Fruit fly (Drosophila melanogaster) whole organism, embryonic: Measurements from ENCODE around the gene CG34282.
A peak's percentile ranks its signal among the peaks of the same experiment; 100 is the strongest.

Source experiments
- CG12219 ChIP-seq: fragments of 200-800 bp; sonication (Bioruptor generic); optimal IDR thresholded peaks from 3 replicates; lab custom pipeline; 2018; ENCODE audit warnings: missing biosample characterization, mild to moderate bottlenecking, missing genetic modification characterization
- CG12744 ChIP-seq: fragments of 200-800 bp; sonication (Bioruptor generic); optimal IDR thresholded peaks from 2 replicates; lab custom pipeline; 2016; ENCODE audit warnings: missing biosample characterization, missing genetic modification characterization
- CG13123 ChIP-seq: fragments of 200-800 bp; sonication (Bioruptor generic); optimal IDR thresholded peaks from 2 replicates; lab custom pipeline; 2016; ENCODE audit warnings: missing biosample characterization, missing genetic modification characterization
- CG14014 ChIP-seq: fragments of 200-800 bp; sonication (Bioruptor generic); IDR thresholded peaks from 2 replicates; pipeline ENCODE4 v1.3.6; 2022; ENCODE audit warnings: missing biosample characterization, missing genetic modification characterization
- CG15514 ChIP-seq: fragments of 200-800 bp; sonication (Bioruptor generic); optimal IDR thresholded peaks from 3 replicates; lab custom pipeline; 2017; ENCODE audit warnings: missing biosample characterization, missing genetic modification characterization, mild to moderate bottlenecking, moderate library complexity, missing genetic modification reagents
- CG15696 ChIP-seq: fragments of 200-800 bp; sonication (Bioruptor generic); optimal IDR thresholded peaks from 2 replicates; lab custom pipeline; 2019; ENCODE audit warnings: missing biosample characterization, mild to moderate bottlenecking, missing genetic modification characterization, moderate library complexity
- CG16779 ChIP-seq: fragments of 200-800 bp; sonication (Bioruptor generic); IDR thresholded peaks from 2 replicates; pipeline ENCODE4 v1.3.6; 2022; ENCODE audit warnings: missing biosample characterization, missing genetic modification characterization
- CG17612 ChIP-seq: fragments of 200-800 bp; sonication (Bioruptor generic); IDR thresholded peaks from 2 replicates; pipeline ENCODE4 v1.3.6; 2022; ENCODE audit warnings: missing biosample characterization, missing genetic modification characterization
- CG30020 ChIP-seq: fragments of 200-800 bp; optimal IDR thresholded peaks from 2 replicates; lab custom pipeline; 2019; ENCODE audit warnings: missing biosample characterization, mild to moderate bottlenecking, missing genetic modification characterization, moderate library complexity
- CG33213 ChIP-seq: fragments of 200-800 bp; sonication (Bioruptor generic); optimal IDR thresholded peaks from 3 replicates; lab custom pipeline; 2016; ENCODE audit warnings: missing biosample characterization, missing genetic modification characterization
- CG33557 ChIP-seq: fragments of 200-800 bp; sonication (Bioruptor generic); optimal IDR thresholded peaks from 2 replicates; lab custom pipeline; 2019; ENCODE audit warnings: missing biosample characterization, mild to moderate bottlenecking, missing genetic modification characterization, moderate library complexity
- CG42726 ChIP-seq: fragments of 200-800 bp; sonication (Bioruptor generic); IDR thresholded peaks from 2 replicates; pipeline ENCODE4 v1.3.6; 2022; ENCODE audit warnings: missing biosample characterization, missing genetic modification characterization; ENCODE audit not compliant: partially characterized antibody
- CG6175 ChIP-seq: fragments of 200-800 bp; sonication (Bioruptor generic); IDR thresholded peaks from 3 replicates; pipeline ENCODE4 v1.3.6; 2022; ENCODE audit warnings: missing biosample characterization, missing genetic modification characterization
- CG6791 ChIP-seq: fragments of 200-800 bp; sonication (Bioruptor generic); IDR thresholded peaks from 3 replicates; pipeline ENCODE4 v1.3.6; 2022; ENCODE audit warnings: missing biosample characterization, missing genetic modification characterization; ENCODE audit not compliant: partially characterized antibody
- CG7745 ChIP-seq: fragments of 200-800 bp; sonication (Bioruptor generic); optimal IDR thresholded peaks from 2 replicates; lab custom pipeline; 2018; ENCODE audit warnings: missing biosample characterization, mild to moderate bottlenecking, missing genetic modification characterization, moderate library complexity
- CG7987 ChIP-seq: fragments of 200-800 bp; sonication (Bioruptor generic); optimal IDR thresholded peaks from 2 replicates; lab custom pipeline; 2018; ENCODE audit warnings: missing biosample characterization, mild to moderate bottlenecking, missing genetic modification characterization, moderate library complexity
- CG8388 ChIP-seq: fragments of 200-800 bp; sonication (Bioruptor generic); optimal IDR thresholded peaks from 2 replicates; lab custom pipeline; 2019; ENCODE audit warnings: missing biosample characterization, mild to moderate bottlenecking, missing genetic modification characterization, moderate library complexity
- CG8924 ChIP-seq: fragments of 200-800 bp; optimal IDR thresholded peaks from 3 replicates; lab custom pipeline; 2019; ENCODE audit warnings: missing biosample characterization, mild to moderate bottlenecking, missing genetic modification characterization, moderate library complexity
- Deaf1 ChIP-seq: fragments of 200-800 bp; optimal IDR thresholded peaks from 3 replicates; lab custom pipeline; 2019; ENCODE audit warnings: missing biosample characterization, mild to moderate bottlenecking, missing genetic modification characterization, moderate library complexity
- Dll ChIP-seq: fragments of 200-800 bp; sonication (Bioruptor generic); IDR thresholded peaks from 4 replicates; pipeline ENCODE4 v1.3.6; 2022; ENCODE audit warnings: missing biosample characterization, missing genetic modification characterization; ENCODE audit not compliant: partially characterized antibody
- H2.0 ChIP-seq: fragments of 200-800 bp; sonication (Bioruptor generic); IDR thresholded peaks from 2 replicates; pipeline ENCODE4 v1.3.6; 2022; ENCODE audit warnings: missing biosample characterization, missing genetic modification characterization
- HHEX ChIP-seq: fragments of 200-800 bp; sonication (Bioruptor generic); optimal IDR thresholded peaks from 3 replicates; lab custom pipeline; 2017; ENCODE audit warnings: missing biosample characterization, mild to moderate bottlenecking, missing genetic modification characterization, missing genetic modification reagents
- HLH54F ChIP-seq: fragments of 200-800 bp; sonication (Bioruptor generic); optimal IDR thresholded peaks from 3 replicates; lab custom pipeline; 2016; ENCODE audit warnings: missing biosample characterization, missing genetic modification characterization
- Hr78 ChIP-seq, 2 experiments: fragments of 200-800 bp in 1 of 2; fragments of >200 bp in 1 of 2; sonication (Bioruptor generic) in 1 of 2; optimal IDR thresholded peaks; 2 replicates each; lab custom pipeline; 2017 to 2019; ENCODE audit warnings: missing biosample characterization in 2 of 2, missing genetic modification characterization in 2 of 2, mild to moderate bottlenecking in 1 of 2, moderate library complexity in 1 of 2
- Lpt ChIP-seq: fragments of >200 bp; optimal IDR thresholded peaks from 2 replicates; lab custom pipeline; 2018; ENCODE audit warnings: missing biosample characterization, missing genetic modification characterization
- MTF-1 ChIP-seq: fragments of 200-800 bp; sonication (Bioruptor generic); optimal IDR thresholded peaks from 2 replicates; lab custom pipeline; 2018; ENCODE audit warnings: missing biosample characterization, mild to moderate bottlenecking, missing genetic modification characterization, borderline replicate concordance
- Mrtf ChIP-seq: fragments of 200-800 bp; sonication (Bioruptor generic); IDR thresholded peaks from 3 replicates; pipeline ENCODE4 v1.3.6; 2022; ENCODE audit warnings: missing biosample characterization, missing genetic modification characterization
- bbx ChIP-seq: fragments of 200-800 bp; sonication (Bioruptor generic); IDR thresholded peaks from 2 replicates; pipeline ENCODE4 v1.3.6; 2022; ENCODE audit warnings: missing biosample characterization, missing genetic modification characterization; ENCODE audit not compliant: partially characterized antibody
- dmrt99B ChIP-seq: fragments of 200-800 bp; sonication (Bioruptor generic); optimal IDR thresholded peaks from 2 replicates; lab custom pipeline; 2018; ENCODE audit warnings: missing biosample characterization, mild to moderate bottlenecking, missing genetic modification characterization, moderate library complexity
- emc ChIP-seq: fragments of 200-800 bp; sonication (Bioruptor generic); optimal IDR thresholded peaks from 2 replicates; lab custom pipeline; 2016; ENCODE audit warnings: missing biosample characterization, missing genetic modification characterization
- esg ChIP-seq: fragments of 200-800 bp; sonication (Bioruptor generic); conservative IDR thresholded peaks from 2 replicates; pipeline ENCODE4 v1.3.6; 2022; ENCODE audit warnings: missing biosample characterization, missing genetic modification characterization
- hkb ChIP-seq, 2 experiments: fragments of 200-800 bp in 1 of 2; fragments of >200 bp in 1 of 2; sonication (Bioruptor generic) in 1 of 2; IDR thresholded peaks in 1 of 2; optimal IDR thresholded peaks in 1 of 2; 2 replicates each; pipeline versions ENCODE4 v1.3.6 to Lab custom; 2017 to 2022; ENCODE audit warnings: missing biosample characterization in 1 of 2, missing genetic modification characterization in 1 of 2
- insv ChIP-seq, 2 experiments: fragments of 200-800 bp; sonication (Bioruptor generic); optimal IDR thresholded peaks; 3 replicates each; lab custom pipeline; 2016 to 2018; ENCODE audit warnings: missing biosample characterization in 2 of 2, missing genetic modification characterization in 2 of 2
- jumu ChIP-seq: fragments of 200-800 bp; sonication (Bioruptor generic); optimal IDR thresholded peaks from 3 replicates; lab custom pipeline; 2016; ENCODE audit warnings: missing biosample characterization, missing genetic modification characterization
- kah ChIP-seq: fragments of 200-800 bp; sonication (Bioruptor generic); optimal IDR thresholded peaks from 2 replicates; lab custom pipeline; 2018; ENCODE audit warnings: missing biosample characterization, mild to moderate bottlenecking, missing genetic modification characterization
- nmo ChIP-seq: fragments of 200-800 bp; sonication (Bioruptor generic); optimal IDR thresholded peaks from 2 replicates; lab custom pipeline; 2018; ENCODE audit warnings: missing biosample characterization, mild to moderate bottlenecking, missing genetic modification characterization, moderate library complexity
- peb ChIP-seq: fragments of 200-800 bp; sonication (Bioruptor generic); IDR thresholded peaks from 2 replicates; pipeline ENCODE4 v1.3.6; 2022; ENCODE audit warnings: missing biosample characterization, missing genetic modification characterization
- pho ChIP-seq: fragments of 200-800 bp; sonication (Bioruptor generic); optimal IDR thresholded peaks from 2 replicates; lab custom pipeline; 2016; ENCODE audit warnings: missing biosample characterization, missing genetic modification characterization
- ro ChIP-seq: fragments of 200-800 bp; sonication (Bioruptor generic); IDR thresholded peaks from 2 replicates; pipeline ENCODE4 v1.3.6; 2022; ENCODE audit warnings: missing biosample characterization, missing genetic modification characterization
- slbo ChIP-seq: fragments of 200-800 bp; sonication (Bioruptor generic); IDR thresholded peaks from 2 replicates; pipeline ENCODE4 v1.3.6; 2022; ENCODE audit warnings: missing biosample characterization, missing genetic modification characterization
- so ChIP-seq: fragments of 200-800 bp; sonication (Bioruptor generic); IDR thresholded peaks from 3 replicates; pipeline ENCODE4 v1.3.6; 2022; ENCODE audit warnings: missing biosample characterization, missing genetic modification characterization
- sob ChIP-seq: fragments of 200-800 bp; sonication (Bioruptor generic); IDR thresholded peaks from 2 replicates; pipeline ENCODE4 v1.3.6; 2022; ENCODE audit warnings: missing biosample characterization, missing genetic modification characterization
- tll ChIP-seq, 2 experiments: fragments of 200-800 bp in 1 of 2; fragments of >200 bp in 1 of 2; sonication (Bioruptor generic) in 1 of 2; optimal IDR thresholded peaks; 2 replicates each; lab custom pipeline; 2017 to 2019; ENCODE audit warnings: missing biosample characterization in 2 of 2, missing genetic modification characterization in 2 of 2, mild to moderate bottlenecking in 1 of 2, moderate library complexity in 1 of 2
- twi ChIP-seq: fragments of 200-800 bp; optimal IDR thresholded peaks from 2 replicates; lab custom pipeline; 2019; ENCODE audit warnings: missing biosample characterization, mild to moderate bottlenecking, missing genetic modification characterization, moderate library complexity
- vfl ChIP-seq: fragments of 200-800 bp; sonication (Bioruptor generic); optimal IDR thresholded peaks from 2 replicates; lab custom pipeline; 2016; ENCODE audit warnings: missing biosample characterization, missing genetic modification characterization
- yki ChIP-seq: fragments of >200 bp; optimal IDR thresholded peaks from 3 replicates; lab custom pipeline; 2018

The CG34282 gene

DNA sequence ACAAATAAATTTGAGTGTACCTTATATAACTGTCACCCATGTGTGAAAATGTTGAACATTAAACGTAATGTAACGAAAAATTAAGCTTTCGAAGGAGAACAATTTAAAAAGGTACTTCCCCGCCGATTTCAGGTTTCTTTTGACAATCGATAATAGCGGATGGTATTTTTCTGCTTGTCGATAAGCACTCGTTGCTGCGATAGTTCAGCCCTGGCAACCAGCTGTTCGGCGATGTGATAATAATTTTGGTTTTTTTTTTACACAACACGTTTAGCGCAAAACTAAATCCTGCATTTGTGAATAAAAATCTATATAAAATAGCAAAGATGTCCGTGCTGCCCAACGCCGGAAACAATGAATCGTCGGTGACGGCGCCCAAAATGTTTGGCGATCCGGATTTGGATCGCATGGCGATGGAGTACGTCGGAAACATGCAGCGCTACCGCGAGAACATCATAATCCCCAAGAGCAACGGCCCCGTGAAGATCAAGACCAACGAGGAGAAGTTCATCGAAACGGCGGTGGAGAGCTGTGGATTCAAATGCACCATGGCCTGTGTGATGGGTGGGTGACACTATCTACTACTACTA, 27.3 kb upstream of the CG34282 start, which contains the start of gene CG31229 (continued):
- TF ChIP-seq CG12219 (GFP tag; lab: Kevin White, UChicago), result no peak
- TF ChIP-seq H2.0 (GFP tag; lab: Robert Waterston, UW), result no peak
- peak; percentile 66; the same call in 3 of the 4 replicates for TF ChIP-seq Dll (GFP tag; lab: Robert Waterston, UW)
- TF ChIP-seq Hr78 (GFP tag; optimal IDR thresholded peaks at IDR 0.05; lab: Kevin White, UChicago), result no peak
- no peak for TF ChIP-seq CG7987 (GFP tag; lab: Kevin White, UChicago)
- peak; percentile 8 for TF ChIP-seq nmo (GFP tag; lab: Kevin White, UChicago)
- no peak for TF ChIP-seq dmrt99B (tag; lab: Kevin White, UChicago)
- TF ChIP-seq CG8924 (tag; lab: Kevin White, UChicago), result no peak
- no peak for TF ChIP-seq CG33557 (GFP tag; lab: Kevin White, UChicago)
- no peak for TF ChIP-seq tll (GFP tag; optimal IDR thresholded peaks at IDR 0.05; lab: Kevin White, UChicago)
- no peak for TF ChIP-seq ro (GFP tag; lab: Robert Waterston, UW)
- no peak for TF ChIP-seq hkb (optimal IDR thresholded peaks at IDR 0.05; lab: Kevin White, UChicago)
- TF ChIP-seq hkb (GFP tag; IDR thresholded peaks at IDR 0.05; lab: Robert Waterston, UW), result 0 out of 2 replicates have a peak, but pooled peaks have one; percentile 13
- TF ChIP-seq insv (GFP tag; optimal IDR thresholded peaks at IDR 0.05; lab: Kevin White, UChicago), result no peak
- no peak for TF ChIP-seq so (GFP tag; lab: Robert Waterston, UW)
- no peak for TF ChIP-seq emc
- TF ChIP-seq CG6791, result peak; percentile 56; the same call in 1 of the 3 replicates
- no peak for TF ChIP-seq CG33213 (GFP tag; lab: Kevin White, UChicago)
- no peak for TF ChIP-seq CG8388 (GFP tag; lab: Kevin White, UChicago)
- no peak for TF ChIP-seq HLH54F (GFP tag; lab: Kevin White, UChicago)
- no peak for TF ChIP-seq Deaf1 (tag; lab: Kevin White, UChicago)
- TF ChIP-seq yki (lab: Kevin White, UChicago), result no peak
- TF ChIP-seq CG12744, result no peak
- TF ChIP-seq bbx, result peak; percentile 27; the same call in 1 of the 2 replicates
- TF ChIP-seq CG15514, result peak; percentile 86
- TF ChIP-seq Mrtf (GFP tag; lab: Robert Waterston, UW), result no peak
- no peak for TF ChIP-seq vfl (GFP tag; lab: Kevin White, UChicago)
- TF ChIP-seq sob, result no peak
- no peak for TF ChIP-seq jumu (GFP tag; lab: Kevin White, UChicago)
- TF ChIP-seq CG13123 (GFP tag; lab: Kevin White, UChicago), result no peak
- no peak for TF ChIP-seq CG30020
- no peak for TF ChIP-seq Lpt (GFP tag; lab: Kevin White, UChicago)
- TF ChIP-seq HHEX, result no peak
- no peak for TF ChIP-seq twi (tag; lab: Kevin White, UChicago)
- no peak for TF ChIP-seq CG42726 (GFP tag; lab: Robert Waterston, UW)
- no peak for TF ChIP-seq CG7745
- TF ChIP-seq esg, result no peak
- no peak for TF ChIP-seq slbo (GFP tag; lab: Robert Waterston, UW)
- TF ChIP-seq CG16779, result no peak
- no peak for TF ChIP-seq CG14014 (GFP tag; lab: Robert Waterston, UW)
- TF ChIP-seq kah, result peak; percentile 63
- TF ChIP-seq MTF-1, result no peak
- TF ChIP-seq CG6175, result no peak
- TF ChIP-seq pho (GFP tag; lab: Kevin White, UChicago), result no peak
- TF ChIP-seq CG15696 (tag; lab: Kevin White, UChicago), result no peak
- TF ChIP-seq CG17612 (GFP tag; lab: Robert Waterston, UW), result no peak
- no peak for TF ChIP-seq peb (GFP tag; lab: Robert Waterston, UW)
